Fruit fly (Drosophila melanogaster) whole organism, embryonic: ENCODE measurements around the gene Rim2.

ENCODE experiments used
- Adf1 ChIP-seq: fragments of 200-800 bp; sonication (Bioruptor generic); IDR thresholded peaks from 2 replicates; pipeline ENCODE4 v1.3.6; 2022; ENCODE audit warnings: missing biosample characterization, missing genetic modification characterization
- Bdp1 ChIP-seq: fragments of 200-800 bp; sonication (Bioruptor generic); optimal IDR thresholded peaks from 3 replicates; lab custom pipeline; 2016; ENCODE audit warnings: missing biosample characterization, missing genetic modification characterization
- Bgb ChIP-seq: fragments of 200-800 bp; sonication (Bioruptor generic); IDR thresholded peaks from 2 replicates; pipeline ENCODE4 v1.3.6; 2022; ENCODE audit warnings: missing biosample characterization, missing genetic modification characterization; ENCODE audit not compliant: partially characterized antibody
- CG10321 ChIP-seq: fragments of 200-800 bp; sonication (Bioruptor generic); IDR thresholded peaks from 2 replicates; pipeline ENCODE4 v1.3.6; 2022; ENCODE audit warnings: missing biosample characterization, missing genetic modification characterization
- CG10565 ChIP-seq: fragments of 200-800 bp; sonication (Bioruptor generic); optimal IDR thresholded peaks from 3 replicates; lab custom pipeline; 2016; ENCODE audit warnings: missing biosample characterization, mild to moderate bottlenecking, missing genetic modification characterization
- CG14050 ChIP-seq: fragments of 200-800 bp; sonication (Bioruptor generic); IDR thresholded peaks from 3 replicates; pipeline ENCODE4 v1.3.6; 2022; ENCODE audit warnings: missing biosample characterization, missing genetic modification characterization
- CG1529 ChIP-seq: fragments of 200-800 bp; sonication (Bioruptor generic); optimal IDR thresholded peaks from 3 replicates; lab custom pipeline; 2018; ENCODE audit warnings: missing biosample characterization, missing genetic modification characterization
- CG15514 ChIP-seq: fragments of 200-800 bp; sonication (Bioruptor generic); optimal IDR thresholded peaks from 3 replicates; lab custom pipeline; 2017; ENCODE audit warnings: missing biosample characterization, missing genetic modification characterization, mild to moderate bottlenecking, moderate library complexity, missing genetic modification reagents
- CG1603 ChIP-seq: fragments of 200-800 bp; sonication (Bioruptor generic); optimal IDR thresholded peaks from 2 replicates; lab custom pipeline; 2019; ENCODE audit warnings: missing biosample characterization, mild to moderate bottlenecking, missing genetic modification characterization, moderate library complexity
- CG17186 ChIP-seq: fragments of 200-800 bp; sonication (Bioruptor generic); optimal IDR thresholded peaks from 3 replicates; lab custom pipeline; 2017; ENCODE audit warnings: missing biosample characterization, missing genetic modification reagents, missing genetic modification characterization
- CG17361 ChIP-seq: fragments of 200-800 bp; sonication (Bioruptor generic); IDR thresholded peaks from 3 replicates; pipeline ENCODE4 v1.3.6; 2022; ENCODE audit warnings: missing biosample characterization, missing genetic modification characterization
- CG2199 ChIP-seq: fragments of 200-800 bp; sonication (Bioruptor generic); IDR thresholded peaks from 3 replicates; pipeline ENCODE4 v1.3.6; 2022; ENCODE audit warnings: missing biosample characterization, missing genetic modification characterization
- CG2889 ChIP-seq: fragments of 200-800 bp; sonication (Bioruptor generic); IDR thresholded peaks from 3 replicates; pipeline ENCODE4 v1.3.6; 2022; ENCODE audit warnings: missing biosample characterization, missing genetic modification characterization
- CG33557 ChIP-seq: fragments of 200-800 bp; sonication (Bioruptor generic); optimal IDR thresholded peaks from 2 replicates; lab custom pipeline; 2019; ENCODE audit warnings: missing biosample characterization, mild to moderate bottlenecking, missing genetic modification characterization, moderate library complexity
- CG34376 ChIP-seq: fragments of 200-800 bp; sonication (Bioruptor generic); optimal IDR thresholded peaks from 2 replicates; lab custom pipeline; 2018; ENCODE audit warnings: missing biosample characterization, mild to moderate bottlenecking, missing genetic modification characterization
- CG4404 ChIP-seq: fragments of 200-800 bp; sonication (Bioruptor generic); IDR thresholded peaks from 2 replicates; pipeline ENCODE4 v1.3.6; 2022; ENCODE audit warnings: missing biosample characterization, missing genetic modification characterization
- CG6254 ChIP-seq: fragments of 200-800 bp; sonication (Bioruptor generic); optimal IDR thresholded peaks from 3 replicates; lab custom pipeline; 2017; ENCODE audit warnings: mild to moderate bottlenecking, missing biosample characterization, missing genetic modification reagents, missing genetic modification characterization
- D19B ChIP-seq: fragments of 200-800 bp; sonication (Bioruptor generic); optimal IDR thresholded peaks from 2 replicates; lab custom pipeline; 2017; ENCODE audit warnings: missing biosample characterization, mild to moderate bottlenecking, missing genetic modification characterization
- Dp ChIP-seq: fragments of 200-800 bp; sonication (Bioruptor generic); optimal IDR thresholded peaks from 2 replicates; lab custom pipeline; 2018; ENCODE audit warnings: missing biosample characterization, mild to moderate bottlenecking, missing genetic modification characterization, moderate library complexity
- Elba2 ChIP-seq: fragments of 200-800 bp; sonication (Bioruptor generic); optimal IDR thresholded peaks from 3 replicates; lab custom pipeline; 2016; ENCODE audit warnings: missing biosample characterization, missing genetic modification characterization
- HHEX ChIP-seq: fragments of 200-800 bp; sonication (Bioruptor generic); optimal IDR thresholded peaks from 3 replicates; lab custom pipeline; 2017; ENCODE audit warnings: missing biosample characterization, mild to moderate bottlenecking, missing genetic modification characterization, missing genetic modification reagents
- NC2α ChIP-seq: fragments of 200-800 bp; sonication (Bioruptor generic); optimal IDR thresholded peaks from 2 replicates; lab custom pipeline; 2016; ENCODE audit warnings: missing biosample characterization, missing genetic modification characterization
- NC2β ChIP-seq: fragments of 200-800 bp; sonication (Bioruptor generic); optimal IDR thresholded peaks from 2 replicates; lab custom pipeline; 2016; ENCODE audit warnings: missing biosample characterization, missing genetic modification characterization
- Pdp1 ChIP-seq, 2 experiments: fragments of 200-800 bp; sonication (Bioruptor generic); optimal IDR thresholded peaks; 3 replicates each; lab custom pipeline; 2016; ENCODE audit warnings: missing biosample characterization in 2 of 2, missing genetic modification characterization in 2 of 2, mild to moderate bottlenecking in 1 of 2, moderate library complexity in 1 of 2
- Taf1 ChIP-seq: fragments of 200-800 bp; sonication (Bioruptor generic); IDR thresholded peaks from 2 replicates; pipeline ENCODE4 v1.3.6; 2022; ENCODE audit warnings: missing biosample characterization, missing genetic modification characterization
- bbx ChIP-seq: fragments of 200-800 bp; sonication (Bioruptor generic); IDR thresholded peaks from 2 replicates; pipeline ENCODE4 v1.3.6; 2022; ENCODE audit warnings: missing biosample characterization, missing genetic modification characterization; ENCODE audit not compliant: partially characterized antibody
- bcd ChIP-seq: fragments of 200-800 bp; sonication (Bioruptor generic); optimal IDR thresholded peaks from 2 replicates; lab custom pipeline; 2017; ENCODE audit warnings: missing biosample characterization, mild to moderate bottlenecking, missing genetic modification characterization
- bsh ChIP-seq, 2 experiments: fragments of 200-800 bp; sonication (Bioruptor generic); optimal IDR thresholded peaks; 2 replicates each; lab custom pipeline; 2017 to 2018; ENCODE audit warnings: mild to moderate bottlenecking in 2 of 2, missing biosample characterization in 2 of 2, missing genetic modification characterization in 2 of 2, moderate library complexity in 1 of 2
- chif ChIP-seq, 2 experiments: fragments of 200-800 bp; sonication (Bioruptor generic); optimal IDR thresholded peaks; 3 replicates each; lab custom pipeline; 2016; ENCODE audit warnings: missing biosample characterization in 2 of 2, missing genetic modification characterization in 2 of 2
- da ChIP-seq: fragments of 200-800 bp; sonication (Bioruptor generic); optimal IDR thresholded peaks from 2 replicates; lab custom pipeline; 2016; ENCODE audit warnings: missing biosample characterization, missing genetic modification characterization
- dmrt99B ChIP-seq: fragments of 200-800 bp; sonication (Bioruptor generic); optimal IDR thresholded peaks from 2 replicates; lab custom pipeline; 2018; ENCODE audit warnings: missing biosample characterization, mild to moderate bottlenecking, missing genetic modification characterization, moderate library complexity
- fru ChIP-seq: fragments of >200 bp; optimal IDR thresholded peaks from 2 replicates; lab custom pipeline; 2017
- gem ChIP-seq: fragments of 200-800 bp; sonication (Bioruptor generic); optimal IDR thresholded peaks from 2 replicates; lab custom pipeline; 2019; ENCODE audit warnings: missing biosample characterization, mild to moderate bottlenecking, missing genetic modification characterization, moderate library complexity
- grn ChIP-seq: fragments of 200-800 bp; sonication (Bioruptor generic); optimal IDR thresholded peaks from 3 replicates; lab custom pipeline; 2017; ENCODE audit warnings: missing biosample characterization, missing genetic modification characterization
- klu ChIP-seq: fragments of 200-800 bp; sonication (Bioruptor generic); IDR thresholded peaks from 2 replicates; pipeline ENCODE4 v1.3.6; 2022; ENCODE audit warnings: missing biosample characterization, missing genetic modification characterization
- knrl ChIP-seq: fragments of 200-800 bp; sonication (Bioruptor generic); IDR thresholded peaks from 3 replicates; pipeline ENCODE4 v1.3.6; 2022; ENCODE audit warnings: missing biosample characterization, missing genetic modification characterization; ENCODE audit not compliant: partially characterized antibody
- pho ChIP-seq: fragments of 200-800 bp; sonication (Bioruptor generic); optimal IDR thresholded peaks from 2 replicates; lab custom pipeline; 2016; ENCODE audit warnings: missing biosample characterization, missing genetic modification characterization
- phol ChIP-seq: fragments of 200-800 bp; sonication (Bioruptor generic); optimal IDR thresholded peaks from 3 replicates; lab custom pipeline; 2018; ENCODE audit warnings: missing biosample characterization, mild to moderate bottlenecking, missing genetic modification characterization, moderate library complexity
- pros ChIP-seq: fragments of 200-800 bp; sonication (Bioruptor generic); optimal IDR thresholded peaks from 3 replicates; lab custom pipeline; 2019; ENCODE audit warnings: missing biosample characterization, mild to moderate bottlenecking, missing genetic modification characterization, moderate library complexity
- pzg ChIP-seq: fragments of 200-800 bp; sonication (Bioruptor generic); optimal IDR thresholded peaks from 3 replicates; lab custom pipeline; 2018; ENCODE audit warnings: missing biosample characterization, mild to moderate bottlenecking, missing genetic modification characterization, moderate library complexity
- sc ChIP-seq, 3 experiments: fragments of >200 bp in 2 of 3; fragments of 200-800 bp in 1 of 3; sonication (Bioruptor generic) in 1 of 3; optimal IDR thresholded peaks; 2 replicates in 2 of 3; 3 replicates in 1 of 3; lab custom pipeline; 2017; ENCODE audit warnings: mild to moderate bottlenecking in 1 of 3, missing biosample characterization in 1 of 3, missing genetic modification characterization in 1 of 3, missing genetic modification reagents in 1 of 3
- sens ChIP-seq: fragments of 200-800 bp; sonication (Bioruptor generic); peaks from one replicate; lab custom pipeline; 2016; ENCODE audit warnings: missing biosample characterization, missing genetic modification characterization
- sqz ChIP-seq: fragments of 200-800 bp; sonication (Bioruptor generic); optimal IDR thresholded peaks from 3 replicates; lab custom pipeline; 2018; ENCODE audit warnings: missing biosample characterization, mild to moderate bottlenecking, missing genetic modification characterization
- tap ChIP-seq: fragments of 200-800 bp; optimal IDR thresholded peaks from 3 replicates; lab custom pipeline; 2019; ENCODE audit warnings: missing biosample characterization, mild to moderate bottlenecking, missing genetic modification characterization, moderate library complexity
- ttk ChIP-seq: fragments of 200-800 bp; sonication (Bioruptor generic); IDR thresholded peaks from 2 replicates; pipeline ENCODE4 v2.1.2; 2022; ENCODE audit warnings: missing biosample characterization, missing genetic modification characterization
- vvl ChIP-seq: fragments of 200-800 bp; sonication (Bioruptor generic); IDR thresholded peaks from 2 replicates; pipeline ENCODE4 v1.3.6; 2022; ENCODE audit warnings: missing biosample characterization, missing genetic modification characterization
- wek ChIP-seq: fragments of 200-800 bp; sonication (Bioruptor generic); optimal IDR thresholded peaks from 3 replicates; lab custom pipeline; 2018; ENCODE audit warnings: missing biosample characterization, mild to moderate bottlenecking, missing genetic modification characterization, moderate library complexity
- zfh2 ChIP-seq: fragments of 200-800 bp; sonication (Bioruptor generic); optimal IDR thresholded peaks from 2 replicates; lab custom pipeline; 2016; ENCODE audit warnings: missing biosample characterization, missing genetic modification characterization

Rim2 gene

dm6 chr2L:1727826-1728619 lies 3.8 kb upstream of the Rim2 start (continued):
- TF ChIP-seq vvl (GFP tag; lab: Robert Waterston, UW) (peak; percentile 98), pho (peak; percentile 88), CG17361 (GFP tag; lab: Robert Waterston, UW) (peak; percentile 92), chif (GFP tag; optimal IDR thresholded peaks at IDR 0.05; lab: Kevin White, UChicago) (peak; percentile 51 to 84), CG10565 (peak; percentile 64), CG1529 (peak; percentile 97), CG17186 (peak; percentile 71), grn (peak; percentile 61), klu (GFP tag; lab: Robert Waterston, UW) (peak; percentile 97), Elba2 (GFP tag; lab: Kevin White, UChicago) (no peak), bbx (peak; percentile 78), phol (tag; lab: Kevin White, UChicago) (no peak), CG33557 (GFP tag; lab: Kevin White, UChicago) (peak; percentile 98), Dp (GFP tag; lab: Kevin White, UChicago) (peak; percentile 11), zfh2 (GFP tag; lab: Kevin White, UChicago) (peak; percentile 93), NC2β (GFP tag; lab: Kevin White, UChicago) (peak; percentile 49), Adf1 (peak; percentile 87), Pdp1 (GFP tag; optimal IDR thresholded peaks at IDR 0.05; lab: Kevin White, UChicago) (peak; percentile 51 to 92), Taf1 (GFP tag; lab: Robert Waterston, UW) (peak; percentile 95), bcd (peak; percentile 96), gem (peak; percentile 99), pzg (GFP tag; lab: Kevin White, UChicago) (peak; percentile 39), knrl (peak; percentile 93), bsh (GFP tag; optimal IDR thresholded peaks at IDR 0.05; lab: Kevin White, UChicago) (peak; percentile 98), CG4404 (peak; percentile 95), CG14050 (GFP tag; lab: Robert Waterston, UW) (peak; percentile 94), sens (GFP tag; lab: Kevin White, UChicago) (peak; percentile 97), CG34376 (GFP tag; lab: Kevin White, UChicago) (peak; percentile 100), Bdp1 (GFP tag; lab: Kevin White, UChicago) (peak; percentile 79), CG6254 (GFP tag; lab: Kevin White, UChicago) (peak; percentile 87), Bgb (peak; percentile 79), CG2889 (GFP tag; lab: Robert Waterston, UW) (peak; percentile 90), NC2α (GFP tag; lab: Kevin White, UChicago) (peak; percentile 61), D19B (GFP tag; lab: Kevin White, UChicago) (peak; percentile 87), CG2199 (peak; percentile 69; the same call in 2 of the 3 replicates), tap (peak; percentile 93), da (GFP tag; lab: Kevin White, UChicago) (no peak), pros (GFP tag; lab: Kevin White, UChicago) (peak; percentile 91), sqz (peak; percentile 91), CG10321 (GFP tag; lab: Robert Waterston, UW) (peak; percentile 78; the same call in 1 of the 2 replicates), CG15514 (GFP tag; lab: Kevin White, UChicago) (peak; percentile 92), dmrt99B (tag; lab: Kevin White, UChicago) (peak; percentile 97), fru (lab: Kevin White, UChicago) (no peak), wek (GFP tag; lab: Kevin White, UChicago) (peak; percentile 87), CG1603 (tag; lab: Kevin White, UChicago) (peak; percentile 46), sc (optimal IDR thresholded peaks at IDR 0.05; lab: Kevin White, UChicago) (no peak), sc (GFP tag; optimal IDR thresholded peaks at IDR 0.05; lab: Kevin White, UChicago) (peak; percentile 96), ttk (GFP tag; lab: Robert Waterston, UW) (peak; percentile 93), HHEX (peak; percentile 96)
